Fruit fly (Drosophila melanogaster) Kc167 (cell line): ENCODE data around the gene Toll-6.

Source experiments
- Myc ChIP-seq: fragments of >200 bp; optimal IDR thresholded peaks from 2 replicates; lab custom pipeline; 2017; ENCODE audit warnings: missing external identifiers
- Sin3A ChIP-seq: fragments of >200 bp; optimal IDR thresholded peaks from 2 replicates; lab custom pipeline; 2018; ENCODE audit warnings: missing external identifiers
- h ChIP-seq: fragments of >200 bp; optimal IDR thresholded peaks from 3 replicates; lab custom pipeline; 2018; ENCODE audit warnings: missing external identifiers
- psq ChIP-seq: fragments of >200 bp; optimal IDR thresholded peaks from 2 replicates; lab custom pipeline; 2017; ENCODE audit warnings: missing external identifiers

dm6 chr3L:15366310-15366709 lies 29.8 kb downstream of the Toll-6 start:
- no peak for TF ChIP-seq h (lab: Kevin White, UChicago)
- TF ChIP-seq psq (lab: Kevin White, UChicago) = no peak
- no peak for TF ChIP-seq Sin3A (lab: Kevin White, UChicago)
- no peak for TF ChIP-seq Myc
